Worm (Caenorhabditis elegans): Measurements from ENCODE around the gene irg-8.

DNA sequence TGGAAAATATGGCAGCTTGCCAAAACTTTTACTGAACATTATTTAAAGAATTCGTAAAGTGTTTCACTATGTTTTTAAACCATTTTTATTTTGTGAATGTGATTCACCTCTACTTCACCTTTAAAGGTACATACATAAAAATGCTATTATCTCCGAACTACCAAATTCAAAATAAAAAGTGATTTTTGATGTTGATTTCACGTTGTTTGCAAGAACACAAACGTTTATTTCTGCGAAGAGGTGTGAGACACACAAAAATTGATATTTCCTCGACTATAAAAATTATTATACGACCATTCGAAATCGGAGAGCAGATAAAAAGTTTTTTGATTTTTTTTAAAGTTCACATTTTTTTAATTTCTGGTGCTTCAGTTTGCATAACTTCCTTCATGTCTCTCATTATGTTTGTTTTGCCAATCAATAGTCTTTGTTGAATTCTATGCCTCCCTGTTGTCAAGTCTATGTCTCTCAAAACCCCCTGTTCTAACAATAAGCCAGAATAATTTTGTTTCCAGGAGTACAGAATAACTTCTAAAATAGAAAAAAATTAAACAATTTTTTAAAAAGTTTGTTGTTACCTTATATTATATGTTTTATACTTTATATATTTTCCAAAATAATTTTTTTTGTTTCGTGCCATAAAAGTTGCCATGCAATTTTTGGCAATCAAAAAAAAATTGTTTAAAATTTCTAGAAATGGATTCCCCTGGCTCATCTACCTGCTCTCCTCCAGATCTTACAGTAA lies 33.4 kb upstream of the irg-8 start, which contains the start of gene nhr-123:
- TF ChIP-seq unc-86 (tag; optimal IDR thresholded peaks at IDR 0.05) (no peak), zip-5 (tag; optimal IDR thresholded peaks at IDR 0.05) (no peak), F13H6.1 (tag; optimal IDR thresholded peaks at IDR 0.05) (no peak), pat-9 (tag; optimal IDR thresholded peaks at IDR 0.05) (no peak), mec-3 (tag; optimal IDR thresholded peaks at IDR 0.05; ENCODE audit: borderline replicate concordance) (no peak), pha-2 (tag; optimal IDR thresholded peaks at IDR 0.05) (no peak)
